Worm (Caenorhabditis elegans) whole organism, L1 larva: ENCODE data around the gene clec-160.

Experiments used
- ceh-82 ChIP-seq, 3 experiments: fragments of 150-350 bp in 1 of 3; sonication (generic microtip) in 2 of 3; optimal IDR thresholded peaks; 2 replicates each; lab custom pipeline; 2014 to 2017; ENCODE audit warnings: missing biosample characterization in 3 of 3, missing genetic modification characterization in 3 of 3
- ceh-90 ChIP-seq: sonication (generic microtip); optimal IDR thresholded peaks from 2 replicates; lab custom pipeline; 2016; ENCODE audit warnings: missing genetic modification characterization, missing compliant biosample characterization
- egl-27 ChIP-seq, 2 experiments: fragments of 150-350 bp in 1 of 2; sonication (generic microtip); optimal IDR thresholded peaks; 3 replicates each; lab custom pipeline; 2017 to 2018; ENCODE audit warnings: missing biosample characterization in 2 of 2, missing genetic modification characterization in 2 of 2, missing genetic modification reagents in 2 of 2
- nhr-11 ChIP-seq: fragments of 150-350 bp; optimal IDR thresholded peaks from 2 replicates; lab custom pipeline; 2014; ENCODE audit warnings: missing biosample characterization, missing genetic modification characterization
- nhr-237 ChIP-seq: fragments of 150-350 bp; optimal IDR thresholded peaks from 2 replicates; lab custom pipeline; 2014; ENCODE audit warnings: missing biosample characterization, missing genetic modification characterization
- nhr-28 ChIP-seq: fragments of 150-350 bp; optimal IDR thresholded peaks from 2 replicates; lab custom pipeline; 2014; ENCODE audit warnings: missing biosample characterization, missing genetic modification characterization
- pqm-1 ChIP-seq: sonication (generic microtip); optimal IDR thresholded peaks from 3 replicates; lab custom pipeline; 2017; ENCODE audit warnings: missing biosample characterization, missing genetic modification characterization
- snpc-4 ChIP-seq: fragments of 150-350 bp; optimal IDR thresholded peaks from 2 replicates; lab custom pipeline; 2014; ENCODE audit warnings: missing biosample characterization, missing genetic modification characterization
- sox-4 ChIP-seq: sonication (generic microtip); optimal IDR thresholded peaks from 2 replicates; lab custom pipeline; 2016; ENCODE audit warnings: missing genetic modification characterization, missing compliant biosample characterization
- unc-130 ChIP-seq: fragments of 150-350 bp; optimal IDR thresholded peaks from 2 replicates; lab custom pipeline; 2017; ENCODE audit warnings: missing biosample characterization, missing genetic modification characterization, inconsistent platforms
- unc-30 ChIP-seq: sonication (generic microtip); optimal IDR thresholded peaks from 2 replicates; lab custom pipeline; 2017; ENCODE audit warnings: missing biosample characterization, missing genetic modification characterization
- vab-15 ChIP-seq: sonication (generic microtip); optimal IDR thresholded peaks from 2 replicates; lab custom pipeline; 2017; ENCODE audit warnings: missing genotype, mild to moderate bottlenecking, missing genetic modification characterization, missing compliant biosample characterization
- zag-1 ChIP-seq: fragments of 150-350 bp; optimal IDR thresholded peaks from 2 replicates; lab custom pipeline; 2014; ENCODE audit warnings: missing biosample characterization, missing genetic modification characterization

DNA sequence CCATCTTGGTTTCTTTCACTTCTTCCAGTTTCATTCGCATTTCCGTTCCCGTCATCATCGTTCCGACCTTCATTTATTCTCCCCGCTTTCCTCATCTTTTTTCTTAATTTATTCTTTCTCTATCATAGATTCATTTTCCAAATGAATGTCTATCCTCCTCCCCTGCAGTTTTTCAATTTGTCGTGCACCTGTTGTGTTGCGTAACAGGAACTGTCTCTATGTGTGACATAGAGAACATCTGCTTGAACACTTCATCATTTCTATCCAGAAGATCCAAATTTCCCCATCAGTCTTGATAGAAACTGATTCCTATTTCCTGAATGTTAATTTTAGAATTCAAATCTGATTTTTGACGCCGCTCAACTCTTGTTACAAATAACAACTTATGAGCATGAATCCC, 7.8 kb upstream of the clec-160 start:
- TF ChIP-seq nhr-237 (tag; lab: Kevin White, UChicago) (no peak), snpc-4 (tag; lab: Kevin White, UChicago) (no peak), sox-4 (tag; lab: Kevin White, UChicago) (no peak), nhr-28 (no peak), ceh-90 (tag; lab: Kevin White, UChicago) (no peak), pqm-1 (tag; lab: Kevin White, UChicago) (no peak), nhr-11 (tag; lab: Kevin White, UChicago) (no peak), zag-1 (tag; lab: Kevin White, UChicago) (no peak), vab-15 (tag; lab: Kevin White, UChicago) (no peak), unc-30 (tag; lab: Kevin White, UChicago) (no peak), unc-130 (tag; lab: Kevin White, UChicago) (no peak), egl-27 (tag; optimal IDR thresholded peaks at IDR 0.05; lab: Kevin White, UChicago) (no peak), ceh-82 (tag; optimal IDR thresholded peaks at IDR 0.05; lab: Kevin White, UChicago) (no peak)
